Worm (Caenorhabditis elegans) whole organism, L4/young adult: ENCODE measurements around the gene srx-131.
A peak's percentile ranks its signal among the peaks of the same experiment; 100 is the strongest.

ENCODE experiments used
- W03F9.2 ChIP-seq: fragments of 150-350 bp; optimal IDR thresholded peaks from 2 replicates; lab custom pipeline; 2014; ENCODE audit warnings: missing biosample characterization, missing genetic modification characterization
- dao-5 ChIP-seq: sonication (generic microtip); optimal IDR thresholded peaks from 2 replicates; lab custom pipeline; 2016; ENCODE audit warnings: missing genotype, missing genetic modification characterization, moderate library complexity, missing compliant biosample characterization
- him-1 ChIP-seq: sonication (generic microtip); optimal IDR thresholded peaks from 2 replicates; lab custom pipeline; 2016; ENCODE audit warnings: missing genotype, missing genetic modification reagents, missing genetic modification characterization, missing compliant biosample characterization

Gene srx-131

DNA sequence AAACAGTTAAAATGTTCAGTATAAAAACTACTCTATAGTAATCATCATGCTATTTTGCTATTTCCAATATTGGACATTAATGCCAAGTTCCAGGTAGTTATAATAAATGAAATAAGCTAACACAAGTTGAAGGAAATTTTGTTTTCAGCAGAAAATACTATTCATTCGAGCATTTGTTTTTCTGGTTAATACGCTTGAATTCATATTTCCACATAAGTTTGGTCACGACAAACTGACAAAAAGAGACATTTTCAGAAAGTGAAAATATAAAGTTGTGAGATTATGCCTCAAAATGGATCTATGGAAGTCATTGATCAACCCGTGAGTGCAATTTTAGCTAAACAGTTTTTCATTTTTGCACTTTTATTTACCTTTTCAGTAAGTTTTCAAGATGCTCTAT, at the start of gene srx-131:
TSS of gene srx-131 (plus strand) at position 301 of the 400 bp plus-strand sequence.
- TF ChIP-seq W03F9.2 (no peak), dao-5 (no peak), him-1 (tag; lab: Kevin White, UChicago) (no peak)

DNA sequence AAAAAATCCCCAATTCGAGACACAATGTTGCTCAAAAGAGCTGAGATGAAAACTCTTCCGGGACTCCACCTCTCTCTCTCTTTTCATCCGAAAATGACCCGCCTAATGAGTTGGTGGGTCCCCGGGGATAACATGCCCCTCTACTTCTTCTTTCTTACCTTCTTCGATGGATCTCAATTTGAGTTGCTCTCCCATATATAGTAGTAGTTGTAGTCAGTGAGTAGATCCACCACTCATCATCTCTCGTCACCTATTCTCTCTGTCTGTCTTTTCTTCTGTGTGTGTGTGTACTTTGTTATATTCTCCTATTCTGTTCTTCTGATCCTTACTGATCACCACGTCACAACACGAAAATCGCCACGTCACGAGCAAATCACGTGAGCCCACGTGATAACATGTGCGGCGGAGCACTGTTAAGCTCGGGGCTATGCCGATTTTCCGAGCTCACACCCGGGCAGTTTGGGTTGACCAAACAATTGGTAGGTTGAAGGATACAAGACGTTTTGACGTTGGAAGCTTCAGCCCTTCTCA, 48.9 kb upstream of the srx-131 start, which contains the start of gene twk-32:
TSS of gene twk-32 (plus strand) at position 396 of the 531 bp plus-strand sequence.
- TF ChIP-seq him-1 (tag; lab: Kevin White, UChicago) (no peak), W03F9.2 (no peak), dao-5 (no peak)

DNA sequence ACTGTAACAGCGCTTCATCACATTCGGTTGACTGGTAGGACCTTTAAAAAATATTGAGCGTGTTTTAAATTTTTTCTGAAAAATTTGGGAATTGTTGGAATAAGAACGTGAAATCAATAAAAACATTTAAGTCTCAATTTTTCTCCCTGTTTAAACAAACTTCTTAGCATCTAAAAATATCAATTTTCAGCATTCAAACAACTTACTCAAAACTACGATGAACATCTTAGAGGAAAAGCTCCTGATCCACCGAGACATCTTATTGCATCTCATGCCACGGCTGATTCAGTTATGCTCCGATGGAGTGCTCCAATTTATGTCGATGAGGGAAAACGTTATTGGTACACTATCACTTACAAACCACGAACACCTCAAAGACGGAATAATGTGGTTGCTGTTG, 46.0 kb upstream of the srx-131 start:
- TF ChIP-seq him-1 (tag; lab: Kevin White, UChicago) = no peak
- no peak for TF ChIP-seq W03F9.2
- TF ChIP-seq dao-5 = no peak

DNA sequence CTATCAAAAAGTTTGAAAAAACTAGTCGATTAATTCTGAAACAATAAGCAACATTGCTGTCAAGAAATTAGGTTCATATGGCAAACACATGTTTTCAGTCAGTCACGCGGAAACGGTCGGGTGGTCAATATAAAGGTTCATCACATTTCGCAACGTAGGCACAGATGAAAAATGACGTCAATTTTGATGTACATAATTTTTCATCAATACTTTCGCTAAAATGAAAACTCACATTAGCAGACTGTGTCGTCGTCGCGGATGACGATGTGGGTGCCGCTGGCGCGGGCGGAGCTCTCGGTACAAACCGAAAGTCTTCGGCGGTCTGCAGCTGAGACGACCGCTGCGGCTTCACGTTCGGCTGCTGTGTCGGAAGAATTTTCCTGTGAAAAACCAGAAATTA, 41.3 kb upstream of the srx-131 start, which contains the start of gene swan-2:
TSS of gene swan-2 (minus strand) at position 380 of the 400 bp plus-strand sequence.
- no peak for TF ChIP-seq him-1 (tag; lab: Kevin White, UChicago)
- TF ChIP-seq dao-5 = no peak
- TF ChIP-seq W03F9.2 = no peak

DNA sequence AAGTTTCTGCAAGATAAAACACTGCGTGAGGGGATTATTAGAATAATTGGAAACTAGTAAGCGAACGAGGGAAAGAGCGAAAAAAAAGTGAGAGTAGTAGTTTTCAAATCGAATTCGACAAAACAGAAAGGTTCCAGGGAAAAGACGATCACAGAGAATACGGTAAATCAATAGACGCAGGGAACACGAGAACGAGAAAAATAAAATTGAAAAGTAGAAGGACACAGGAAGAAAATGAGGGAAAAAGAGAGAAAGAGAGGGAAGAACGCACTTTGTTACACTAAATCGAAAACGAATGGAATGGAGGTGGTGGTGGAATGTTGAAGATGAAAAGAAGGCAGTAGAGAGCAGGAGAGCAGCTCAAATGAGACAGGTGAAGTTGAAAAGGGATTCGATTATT, 38.0 kb upstream of the srx-131 start, which contains the start of gene swan-1:
TSS of gene swan-1 (minus strand) at position 6 of the 400 bp plus-strand sequence.
- no peak for TF ChIP-seq him-1 (tag; lab: Kevin White, UChicago)
- TF ChIP-seq dao-5 = no peak
- no peak for TF ChIP-seq W03F9.2

ce11 chrV:13808462-13808867, 36.8 kb upstream of the srx-131 start:
- no peak for TF ChIP-seq W03F9.2

DNA sequence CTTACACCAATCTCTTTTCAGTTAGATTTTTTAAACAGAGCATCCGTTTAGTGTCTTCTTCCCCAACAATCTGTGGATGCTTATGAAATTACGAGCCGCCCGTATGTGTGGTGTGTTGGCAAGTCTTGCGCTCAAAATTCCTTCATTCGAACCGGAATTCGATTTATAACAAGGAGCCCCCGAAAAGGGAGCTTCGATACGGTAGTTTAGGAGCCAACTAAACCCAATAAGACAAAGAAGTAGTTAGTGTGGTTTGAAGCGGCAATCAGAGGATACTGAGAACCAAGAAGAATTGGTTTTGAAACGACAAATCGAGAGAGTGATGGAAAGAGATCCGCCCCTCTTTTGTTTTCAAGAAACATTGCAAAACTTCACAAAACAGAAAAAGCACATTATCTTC, 32.9 kb upstream of the srx-131 start:
- no peak for TF ChIP-seq W03F9.2
- no peak for TF ChIP-seq dao-5
- no peak for TF ChIP-seq him-1 (tag; lab: Kevin White, UChicago)

- TF ChIP-seq him-1 (tag; lab: Kevin White, UChicago) (no peak), dao-5 (no peak), W03F9.2 (no peak)
These were observed 32.3 kb upstream of the srx-131 start, which contains the start of gene ceh-24 for ce11 chrV:13812931-13813330. ceh-24 (plus strand) TSS chrV:13813231.

DNA sequence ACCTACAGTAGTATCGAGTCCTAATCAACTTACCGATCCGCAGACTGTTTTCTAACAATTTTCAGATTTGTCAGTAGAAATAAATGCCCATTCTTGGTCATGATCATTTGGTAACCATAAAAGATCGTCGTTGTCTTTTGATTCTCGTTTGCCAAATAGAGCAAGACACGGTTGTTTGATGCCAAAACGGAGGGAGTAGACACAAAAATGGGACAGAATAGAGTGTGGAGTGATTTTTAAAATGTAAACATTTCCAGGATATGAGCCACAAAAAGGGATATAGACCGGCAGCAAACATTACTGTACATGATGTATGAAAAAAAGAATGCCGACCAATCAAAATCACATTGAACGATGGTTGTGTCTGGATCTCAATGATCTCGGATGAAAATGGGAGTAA, 28.4 kb upstream of the srx-131 start, which contains the start of gene F55B12.2:
TSS of gene F55B12.2 (minus strand) at position 101 of the 400 bp plus-strand sequence.
- TF ChIP-seq him-1 (tag; lab: Kevin White, UChicago) (no peak), dao-5 (no peak), W03F9.2 (no peak)

- TF ChIP-seq W03F9.2 = peak; percentile 44
- no peak for TF ChIP-seq dao-5
- TF ChIP-seq him-1 (tag; lab: Kevin White, UChicago) = no peak
These were observed 26.3 kb upstream of the srx-131 start, which contains the start of gene sel-10 for ce11 chrV:13818824-13819408. sel-10 (plus strand) TSS chrV:13819361.

ce11 chrV:13822752-13823151, 22.5 kb upstream of the srx-131 start, which contains the start of gene hpo-31:
hpo-31 (plus strand) TSS chrV:13823052.
- TF ChIP-seq dao-5 = no peak
- TF ChIP-seq W03F9.2 = no peak
- TF ChIP-seq him-1 (tag; lab: Kevin White, UChicago) = no peak

DNA sequence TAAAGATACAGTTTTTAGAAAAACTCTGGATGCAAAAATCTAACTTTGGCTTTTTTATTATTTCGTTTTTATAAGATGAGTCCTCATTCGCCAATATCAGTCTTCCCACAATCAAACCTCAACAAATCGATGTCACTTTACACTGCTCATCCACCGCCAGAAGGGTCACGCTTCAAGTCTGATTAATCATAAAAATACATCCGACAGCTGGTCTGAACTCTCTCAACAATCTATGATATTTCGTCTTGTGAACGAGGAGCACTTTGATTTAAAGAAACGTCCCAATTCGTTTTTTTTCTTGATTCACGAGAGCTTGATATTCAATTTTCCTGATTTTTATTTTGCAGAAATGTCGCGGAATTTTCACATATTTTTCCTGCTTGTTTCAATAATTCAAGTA, 17.3 kb upstream of the srx-131 start, which contains the start of gene nrf-5:
TSS of gene nrf-5 (plus strand) at position 348 of the 400 bp plus-strand sequence.
- TF ChIP-seq W03F9.2 (no peak), him-1 (tag; lab: Kevin White, UChicago) (no peak), dao-5 (no peak)

ce11 chrV:13830813-13831212, 14.4 kb upstream of the srx-131 start, which contains the start of gene str-165:
str-165 (plus strand) TSS chrV:13831113.
- TF ChIP-seq dao-5 = no peak
- no peak for TF ChIP-seq him-1 (tag; lab: Kevin White, UChicago)
- no peak for TF ChIP-seq W03F9.2

ce11 chrV:13833951-13834350, 11.3 kb upstream of the srx-131 start, which contains the start of gene srx-129:
srx-129 (plus strand) TSS chrV:13834251.
- no peak for TF ChIP-seq W03F9.2
- no peak for TF ChIP-seq dao-5
- TF ChIP-seq him-1 (tag; lab: Kevin White, UChicago) = no peak

DNA sequence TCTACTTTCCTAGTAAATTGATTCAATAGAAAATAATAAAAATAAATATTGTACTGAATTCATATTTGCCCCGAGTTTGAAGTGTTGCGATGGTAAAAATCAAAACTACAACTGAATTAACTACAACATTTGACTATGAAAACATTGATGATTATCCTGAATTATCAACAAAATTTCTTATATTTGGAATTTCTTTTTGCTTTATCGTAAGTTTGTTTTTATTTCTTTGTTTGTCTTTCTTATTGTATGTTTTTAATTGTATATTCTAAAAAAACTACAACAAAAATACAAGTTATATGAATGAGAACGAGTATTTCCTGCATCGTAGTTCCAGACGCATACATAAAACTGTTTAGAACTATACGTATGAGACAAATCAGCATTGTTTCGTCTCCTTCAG, 8.1 kb upstream of the srx-131 start, which contains the start of gene srx-128:
TSS of gene srx-128 (plus strand) at position 301 of the 400 bp plus-strand sequence.
- TF ChIP-seq W03F9.2 (no peak), him-1 (tag; lab: Kevin White, UChicago) (no peak)
